Fruit fly (Drosophila melanogaster): ENCODE data around the gene AdipoR.
A peak's percentile ranks its signal among the peaks of the same experiment; 100 is the strongest.

AdipoR gene

dm6 chr3R:22595293-22595868 is 47.7 kb upstream of the AdipoR start (continued):
- TF ChIP-seq YL-1 (GFP tag; optimal IDR thresholded peaks at IDR 0.05) = no peak
- no peak for TF ChIP-seq CG9876 (GFP tag; optimal IDR thresholded peaks at IDR 0.05)
- no peak for TF ChIP-seq CG13775 (GFP tag; optimal IDR thresholded peaks at IDR 0.05)
- no peak for TF ChIP-seq CG15479 (GFP tag; optimal IDR thresholded peaks at IDR 0.05)
- TF ChIP-seq oc (tag; optimal IDR thresholded peaks at IDR 0.05) = no peak
- no peak for TF ChIP-seq ERR (GFP tag; optimal IDR thresholded peaks at IDR 0.05)
- TF ChIP-seq Stat92E (GFP tag; optimal IDR thresholded peaks at IDR 0.05) = no peak
- TF ChIP-seq Xrp1 (GFP tag; IDR thresholded peaks at IDR 0.05) = no peak
- TF ChIP-seq ranshi (GFP tag; IDR thresholded peaks at IDR 0.05) = no peak
- TF ChIP-seq Ets65A (GFP tag) = no peak
- no peak for TF ChIP-seq esg (GFP tag; conservative IDR thresholded peaks at IDR 0.05)
- TF ChIP-seq Dad (GFP tag; optimal IDR thresholded peaks at IDR 0.05) = no peak
- TF ChIP-seq hkb (optimal IDR thresholded peaks at IDR 0.05) = no peak
- TF ChIP-seq hkb (GFP tag; IDR thresholded peaks at IDR 0.05) = no peak
- TF ChIP-seq CG14050 (GFP tag; IDR thresholded peaks at IDR 0.05) = no peak
- TF ChIP-seq eve (GFP tag; optimal IDR thresholded peaks at IDR 0.05) = no peak
- no peak for TF ChIP-seq CG4730 (GFP tag; IDR thresholded peaks at IDR 0.05)
- no peak for TF ChIP-seq CG18619 (GFP tag; optimal IDR thresholded peaks at IDR 0.05)
- TF ChIP-seq fd96Cb (tag; optimal IDR thresholded peaks at IDR 0.05) = no peak
- peak; percentile 45 for TF ChIP-seq CG12769 (tag; optimal IDR thresholded peaks at IDR 0.05)
- no peak for TF ChIP-seq Abd-B (GFP tag; optimal IDR thresholded peaks at IDR 0.05)
- no peak for TF ChIP-seq CG4328 (GFP tag; optimal IDR thresholded peaks at IDR 0.05)
- TF ChIP-seq CG9609 (GFP tag; optimal IDR thresholded peaks at IDR 0.05) = no peak
- TF ChIP-seq exex (tag; optimal IDR thresholded peaks at IDR 0.05) = peak; percentile 95
- TF ChIP-seq gro (GFP tag; optimal IDR thresholded peaks at IDR 0.05) = peak; percentile 85
- TF ChIP-seq lilli (GFP tag; optimal IDR thresholded peaks at IDR 0.05) = no peak
- no peak for TF ChIP-seq pnt (GFP tag; optimal IDR thresholded peaks at IDR 0.05)
- TF ChIP-seq Eip74EF (GFP tag; optimal IDR thresholded peaks at IDR 0.05) = peak in 1 of 2 experiments; percentile 9
- TF ChIP-seq Mad (GFP tag; optimal IDR thresholded peaks at IDR 0.05) = no peak
- TF ChIP-seq knrl (GFP tag; IDR thresholded peaks at IDR 0.05; ENCODE audit: partially characterized antibody) = no peak
- no peak for TF ChIP-seq sna (GFP tag; IDR thresholded peaks at IDR 0.05; ENCODE audit: partially characterized antibody)
- TF ChIP-seq sqz (GFP tag; optimal IDR thresholded peaks at IDR 0.05) = no peak
- no peak for TF ChIP-seq CG18262 (tag; optimal IDR thresholded peaks at IDR 0.05)
- TF ChIP-seq CG10431 (GFP tag; optimal IDR thresholded peaks at IDR 0.05) = no peak
- TF ChIP-seq CG2875 (GFP tag; optimal IDR thresholded peaks at IDR 0.05) = no peak
- TF ChIP-seq CG11560 (tag; IDR thresholded peaks at IDR 0.05) = no peak
- no peak for TF ChIP-seq dimm (GFP tag; IDR thresholded peaks at IDR 0.05)
- no peak for TF ChIP-seq CG11456 (GFP tag; IDR thresholded peaks at IDR 0.05)
- TF ChIP-seq CG12391 (tag; optimal IDR thresholded peaks at IDR 0.05) = no peak
- no peak for TF ChIP-seq Oli (tag; optimal IDR thresholded peaks at IDR 0.05)
- no peak for TF ChIP-seq kay (GFP tag; optimal IDR thresholded peaks at IDR 0.05)
- TF ChIP-seq CG34376 (GFP tag; optimal IDR thresholded peaks at IDR 0.05) = peak; percentile 80
- no peak for TF ChIP-seq CG11695 (GFP tag; IDR thresholded peaks at IDR 0.05)
- TF ChIP-seq emc (GFP tag; optimal IDR thresholded peaks at IDR 0.05) = no peak
- no peak for TF ChIP-seq fd102C (GFP tag; optimal IDR thresholded peaks at IDR 0.05)
- no peak for TF ChIP-seq CG4820 (GFP tag; optimal IDR thresholded peaks at IDR 0.05)
- TF ChIP-seq CG12744 (GFP tag; optimal IDR thresholded peaks at IDR 0.05) = no peak
- TF ChIP-seq CG14965 (GFP tag; optimal IDR thresholded peaks at IDR 0.05; ENCODE audit: borderline replicate concordance) = no peak
- no peak for TF ChIP-seq HLH3B (GFP tag; IDR thresholded peaks at IDR 0.05)
- TF ChIP-seq Rfx (GFP tag; IDR thresholded peaks at IDR 0.05) = peak; percentile 39; the same call in 1 of the 2 replicates
- TF ChIP-seq CG8944 (GFP tag; optimal IDR thresholded peaks at IDR 0.05) = no peak
